Fruit fly (Drosophila melanogaster): Measurements from ENCODE around the gene TfIIFalpha.

The TfIIFalpha gene

DNA sequence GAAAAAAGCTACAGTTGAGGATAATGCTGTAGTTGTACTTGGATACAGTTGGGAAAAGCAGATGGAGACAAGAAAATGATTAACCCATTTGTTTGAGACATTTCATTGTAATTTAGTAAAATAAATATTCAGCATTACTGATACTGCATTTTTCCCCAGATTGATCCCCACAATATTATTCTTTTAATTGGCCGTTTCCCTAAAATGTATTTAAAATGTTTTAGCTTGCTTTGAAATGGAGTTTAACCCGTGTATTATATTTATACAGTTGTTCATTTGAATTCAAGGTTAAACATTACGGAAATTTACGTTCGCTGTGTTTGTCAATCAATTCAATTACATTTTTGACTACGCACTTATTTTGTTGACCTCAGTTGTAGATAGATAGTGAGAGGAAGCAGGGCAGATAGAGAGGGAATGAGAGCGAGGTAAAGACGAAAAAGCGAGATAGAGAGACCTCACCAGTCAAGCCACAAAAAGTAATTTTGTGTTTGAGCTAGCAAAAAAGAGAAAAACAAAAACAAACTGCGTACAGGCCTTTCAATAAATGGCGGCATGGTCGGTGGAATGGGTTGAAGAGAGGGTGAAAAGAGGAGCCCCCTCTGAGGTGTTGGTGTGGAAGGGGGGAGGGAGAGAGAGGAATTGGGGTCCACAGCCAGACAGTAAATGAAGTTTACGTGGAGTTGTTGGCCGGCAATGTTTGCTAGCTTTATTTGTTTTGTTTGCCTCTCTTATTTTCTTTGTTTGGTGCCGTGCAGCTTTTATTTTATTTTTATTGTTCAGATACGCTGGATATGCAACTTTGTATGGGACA is 30.4 kb downstream of the TfIIFalpha start (continued):
- TF ChIP-seq CG8924 (tag; optimal IDR thresholded peaks at IDR 0.05) (peak; percentile 94), nmo (GFP tag; optimal IDR thresholded peaks at IDR 0.05) (peak; percentile 95), TFAM (GFP tag; optimal IDR thresholded peaks at IDR 0.05) (no peak), tna (GFP tag; IDR thresholded peaks at IDR 0.05; ENCODE audit: partially characterized antibody) (no peak), sr (GFP tag; IDR thresholded peaks at IDR 0.05) (no peak), cad (GFP tag; optimal IDR thresholded peaks at IDR 0.05) (no peak), Adf1 (GFP tag; IDR thresholded peaks at IDR 0.05) (peak; percentile 48), jigr1 (GFP tag; IDR thresholded peaks at IDR 0.05) (peak; percentile 61; the same call in 1 of the 3 replicates), CG7963 (GFP tag; IDR thresholded peaks at IDR 0.05; ENCODE audit: partially characterized antibody) (no peak), ham (GFP tag; IDR thresholded peaks at IDR 0.05) (0 out of 2 replicates have a peak, but pooled peaks have one; percentile 57), ken (GFP tag; IDR thresholded peaks at IDR 0.05) (peak; percentile 63; the same call in 2 of the 3 replicates), CG4328 (GFP tag; optimal IDR thresholded peaks at IDR 0.05) (peak; percentile 72), NK7.1 (GFP tag; optimal IDR thresholded peaks at IDR 0.05) (peak; percentile 73), h (optimal IDR thresholded peaks at IDR 0.05) (no peak), hbn (GFP tag; IDR thresholded peaks at IDR 0.05; ENCODE audit: partially characterized antibody) (no peak), CG14965 (GFP tag; optimal IDR thresholded peaks at IDR 0.05; ENCODE audit: borderline replicate concordance) (no peak), Sry-δ (GFP tag; optimal IDR thresholded peaks at IDR 0.05) (peak; percentile 30), CG17802 (tag; optimal IDR thresholded peaks at IDR 0.05) (peak; percentile 65), ewg (GFP tag; optimal IDR thresholded peaks at IDR 0.05) (peak; percentile 82), grn (GFP tag; optimal IDR thresholded peaks at IDR 0.05) (peak; percentile 42), ems (GFP tag; optimal IDR thresholded peaks at IDR 0.05) (peak; percentile 78), CG34376 (GFP tag; optimal IDR thresholded peaks at IDR 0.05) (peak; percentile 84), CG14860 (GFP tag; IDR thresholded peaks at IDR 0.05; ENCODE audit: partially characterized antibody) (no peak), gro (GFP tag; optimal IDR thresholded peaks at IDR 0.05) (peak; percentile 54), Opbp (GFP tag; IDR thresholded peaks at IDR 0.05; ENCODE audit: partially characterized antibody) (no peak), schlank (tag; optimal IDR thresholded peaks at IDR 0.05) (peak; percentile 65), vvl (GFP tag; IDR thresholded peaks at IDR 0.05) (peak; percentile 63), dimm (GFP tag; IDR thresholded peaks at IDR 0.05) (no peak), sens (GFP tag) (peak; percentile 98), D19A (tag; optimal IDR thresholded peaks at IDR 0.05) (peak; percentile 88), Atf6 (GFP tag; IDR thresholded peaks at IDR 0.05) (peak; percentile 63), Nf-YC (tag; optimal IDR thresholded peaks at IDR 0.05) (peak; percentile 79), eve (GFP tag; optimal IDR thresholded peaks at IDR 0.05) (peak in 1 of 2 experiments; percentile 98), vnd (GFP tag; IDR thresholded peaks at IDR 0.05; ENCODE audit: partially characterized antibody) (no peak), bigmax (GFP tag; optimal IDR thresholded peaks at IDR 0.05) (no peak), Bteb2 (GFP tag; optimal IDR thresholded peaks at IDR 0.05) (peak; percentile 73), CG2116 (GFP tag; optimal IDR thresholded peaks at IDR 0.05) (peak; percentile 56), CG10959 (GFP tag; IDR thresholded peaks at IDR 0.05) (no peak), Sin3A (optimal IDR thresholded peaks at IDR 0.05) (no peak), gem (tag; optimal IDR thresholded peaks at IDR 0.05) (peak; percentile 94), fd3F (GFP tag; optimal IDR thresholded peaks at IDR 0.05) (peak; percentile 83), CG12299 (tag; optimal IDR thresholded peaks at IDR 0.05) (peak; percentile 72), CG1529 (GFP tag; optimal IDR thresholded peaks at IDR 0.05) (peak; percentile 84), ATbp (GFP tag; optimal IDR thresholded peaks at IDR 0.05) (peak; percentile 65), crc (GFP tag; optimal IDR thresholded peaks at IDR 0.05) (peak; percentile 74), tll (GFP tag; optimal IDR thresholded peaks at IDR 0.05) (peak in 1 of 2 experiments; percentile 10), NfI (GFP tag; optimal IDR thresholded peaks at IDR 0.05) (peak; percentile 87), CG12219 (GFP tag; optimal IDR thresholded peaks at IDR 0.05) (peak; percentile 88), da (GFP tag; optimal IDR thresholded peaks at IDR 0.05) (no peak)

Data from whole organism, embryonic.